Fruit fly (Drosophila melanogaster): ENCODE results near the gene ppk8.

The ppk8 gene

dm6 chrX:3548568-3548967, 9.0 kb upstream of the ppk8 start (continued):
- peak; percentile 9 for TF ChIP-seq chn (GFP tag; optimal IDR thresholded peaks at IDR 0.05)
- TF ChIP-seq phol (tag; optimal IDR thresholded peaks at IDR 0.05): peak; percentile 3
- peak; percentile 27 for TF ChIP-seq CG12769 (tag; optimal IDR thresholded peaks at IDR 0.05)
- peak; percentile 42 for TF ChIP-seq seq (GFP tag; IDR thresholded peaks at IDR 0.05)
- no peak for TF ChIP-seq pita (GFP tag; optimal IDR thresholded peaks at IDR 0.05)
- peak; percentile 53 for TF ChIP-seq CG11504 (tag; optimal IDR thresholded peaks at IDR 0.05)
- peak; percentile 4 for TF ChIP-seq CG17385 (GFP tag; optimal IDR thresholded peaks at IDR 0.05)
- peak; percentile 1 for TF ChIP-seq bab2 (GFP tag; optimal IDR thresholded peaks at IDR 0.05)
- TF ChIP-seq CG18476 (GFP tag; optimal IDR thresholded peaks at IDR 0.05): no peak
- peak in 1 of 2 experiments; percentile 15 for TF ChIP-seq eve (GFP tag; optimal IDR thresholded peaks at IDR 0.05)
- TF ChIP-seq CG15269 (tag; optimal IDR thresholded peaks at IDR 0.05): peak; percentile 20
- TF ChIP-seq CG9609 (GFP tag; optimal IDR thresholded peaks at IDR 0.05): no peak
- peak; percentile 26 for TF ChIP-seq CG7786 (GFP tag; optimal IDR thresholded peaks at IDR 0.05)
- peak; percentile 17 for TF ChIP-seq tin (GFP tag; optimal IDR thresholded peaks at IDR 0.05)
- peak; percentile 63 for TF ChIP-seq Med (GFP tag)
- 0 out of 3 replicates have a peak, but pooled peaks have one; percentile 34 for TF ChIP-seq ci (GFP tag; IDR thresholded peaks at IDR 0.05)
- no peak for TF ChIP-seq CG14860 (GFP tag; IDR thresholded peaks at IDR 0.05; ENCODE audit: partially characterized antibody)
- TF ChIP-seq CG17829 (tag; optimal IDR thresholded peaks at IDR 0.05): no peak
- TF ChIP-seq org-1 (GFP tag; optimal IDR thresholded peaks at IDR 0.05): peak; percentile 7
- peak; percentile 8 for TF ChIP-seq zfh2 (GFP tag; optimal IDR thresholded peaks at IDR 0.05)
- no peak for TF ChIP-seq E2f1 (GFP tag; IDR thresholded peaks at IDR 0.05)
- TF ChIP-seq z (GFP tag; IDR thresholded peaks at IDR 0.05): no peak
- TF ChIP-seq CG3281 (GFP tag; optimal IDR thresholded peaks at IDR 0.05): peak; percentile 23
- peak; percentile 27 for TF ChIP-seq Meics (GFP tag; optimal IDR thresholded peaks at IDR 0.05)
- TF ChIP-seq sim (GFP tag; IDR thresholded peaks at IDR 0.05): no peak
- TF ChIP-seq CG12391 (tag; optimal IDR thresholded peaks at IDR 0.05): peak; percentile 3
- peak; percentile 16 for TF ChIP-seq ind (GFP tag; optimal IDR thresholded peaks at IDR 0.05)
- no peak for TF ChIP-seq unc-4 (GFP tag; IDR thresholded peaks at IDR 0.05; ENCODE audit: partially characterized antibody)
- peak; percentile 59; the same call in 2 of the 3 replicates for TF ChIP-seq row (GFP tag; IDR thresholded peaks at IDR 0.05)

dm6 chrX:3549275-3549674, 8.3 kb upstream of the ppk8 start:
- TF ChIP-seq exex (tag; optimal IDR thresholded peaks at IDR 0.05) (no peak), grn (GFP tag; optimal IDR thresholded peaks at IDR 0.05) (no peak), Ssrp (tag; optimal IDR thresholded peaks at IDR 0.05) (no peak), nau (GFP tag; optimal IDR thresholded peaks at IDR 0.05) (no peak), CG18619 (GFP tag; optimal IDR thresholded peaks at IDR 0.05) (no peak), CG5180 (GFP tag; optimal IDR thresholded peaks at IDR 0.05) (peak; percentile 52), CG11504 (tag; optimal IDR thresholded peaks at IDR 0.05) (peak; percentile 16), CG8290 (GFP tag; optimal IDR thresholded peaks at IDR 0.05) (no peak), CG8290 (tag; optimal IDR thresholded peaks at IDR 0.05) (no peak), Sry-β (GFP tag; optimal IDR thresholded peaks at IDR 0.05) (peak; percentile 74), bigmax (GFP tag; optimal IDR thresholded peaks at IDR 0.05) (no peak), CG17359 (tag; optimal IDR thresholded peaks at IDR 0.05) (no peak), sim (GFP tag; IDR thresholded peaks at IDR 0.05) (no peak), gt (GFP tag; IDR thresholded peaks at IDR 0.05) (no peak), sr (GFP tag; IDR thresholded peaks at IDR 0.05) (no peak), row (GFP tag; IDR thresholded peaks at IDR 0.05) (peak; percentile 41; the same call in 2 of the 3 replicates), Atf6 (GFP tag; IDR thresholded peaks at IDR 0.05) (no peak), CG18599 (GFP tag; optimal IDR thresholded peaks at IDR 0.05) (no peak), Scr (GFP tag; IDR thresholded peaks at IDR 0.05; ENCODE audit: partially characterized antibody) (no peak), Hand (GFP tag; optimal IDR thresholded peaks at IDR 0.05) (no peak), CG9609 (GFP tag; optimal IDR thresholded peaks at IDR 0.05) (no peak), Dad (GFP tag; optimal IDR thresholded peaks at IDR 0.05) (no peak), CG2120 (GFP tag; optimal IDR thresholded peaks at IDR 0.05) (no peak)
